Fruit fly (Drosophila melanogaster) whole organism, embryonic: ENCODE data around the gene siz.
A peak's percentile ranks its signal among the peaks of the same experiment; 100 is the strongest.

Experiments used
- Ada2b ChIP-seq: fragments of 200-800 bp; sonication (Bioruptor generic); IDR thresholded peaks from 2 replicates; pipeline ENCODE4 v1.3.6; 2022; ENCODE audit warnings: missing biosample characterization, missing genetic modification characterization
- Atf3 ChIP-seq: fragments of 200-800 bp; sonication (Bioruptor generic); optimal IDR thresholded peaks from 3 replicates; lab custom pipeline; 2016; ENCODE audit warnings: missing biosample characterization, missing genetic modification characterization
- Bdp1 ChIP-seq: fragments of 200-800 bp; sonication (Bioruptor generic); optimal IDR thresholded peaks from 3 replicates; lab custom pipeline; 2016; ENCODE audit warnings: missing biosample characterization, missing genetic modification characterization
- CG10147 ChIP-seq: fragments of 200-800 bp; sonication (Bioruptor generic); optimal IDR thresholded peaks from 2 replicates; lab custom pipeline; 2019; ENCODE audit warnings: missing biosample characterization, mild to moderate bottlenecking, missing genetic modification characterization, moderate library complexity
- CG10462 ChIP-seq: fragments of 200-800 bp; sonication (Bioruptor generic); optimal IDR thresholded peaks from 2 replicates; lab custom pipeline; 2016; ENCODE audit warnings: missing biosample characterization, missing genetic modification characterization
- CG11456 ChIP-seq: fragments of 200-800 bp; sonication (Bioruptor generic); IDR thresholded peaks from 3 replicates; pipeline ENCODE4 v1.3.6; 2022; ENCODE audit warnings: missing biosample characterization, missing genetic modification characterization
- CG12219 ChIP-seq: fragments of 200-800 bp; sonication (Bioruptor generic); optimal IDR thresholded peaks from 3 replicates; lab custom pipeline; 2018; ENCODE audit warnings: missing biosample characterization, mild to moderate bottlenecking, missing genetic modification characterization
- CG12769 ChIP-seq: fragments of 200-800 bp; sonication (Bioruptor generic); optimal IDR thresholded peaks from 2 replicates; lab custom pipeline; 2019; ENCODE audit warnings: missing biosample characterization, mild to moderate bottlenecking, missing genetic modification characterization, moderate library complexity
- CG15514 ChIP-seq: fragments of 200-800 bp; sonication (Bioruptor generic); optimal IDR thresholded peaks from 3 replicates; lab custom pipeline; 2017; ENCODE audit warnings: missing biosample characterization, missing genetic modification characterization, mild to moderate bottlenecking, moderate library complexity, missing genetic modification reagents
- CG16779 ChIP-seq: fragments of 200-800 bp; sonication (Bioruptor generic); IDR thresholded peaks from 2 replicates; pipeline ENCODE4 v1.3.6; 2022; ENCODE audit warnings: missing biosample characterization, missing genetic modification characterization
- CG18011 ChIP-seq: fragments of 200-800 bp; sonication (Bioruptor generic); optimal IDR thresholded peaks from 2 replicates; lab custom pipeline; 2017; ENCODE audit warnings: missing biosample characterization, missing genetic modification characterization, mild to moderate bottlenecking, moderate library complexity, missing genotype
- CG18599 ChIP-seq: fragments of 200-800 bp; sonication (Bioruptor generic); optimal IDR thresholded peaks from 3 replicates; lab custom pipeline; 2017; ENCODE audit warnings: missing biosample characterization, missing genetic modification characterization, mild to moderate bottlenecking, moderate library complexity, missing genetic modification reagents
- CG2129 ChIP-seq: fragments of 200-800 bp; sonication (Bioruptor generic); IDR thresholded peaks from 2 replicates; pipeline ENCODE4 v1.3.6; 2022; ENCODE audit warnings: missing biosample characterization, missing genetic modification characterization; ENCODE audit not compliant: partially characterized antibody
- CG32532 ChIP-seq: fragments of 200-800 bp; sonication (Bioruptor generic); IDR thresholded peaks from 2 replicates; pipeline ENCODE4 v1.3.6; 2022; ENCODE audit warnings: missing biosample characterization, missing genetic modification characterization
- CG33213 ChIP-seq: fragments of 200-800 bp; sonication (Bioruptor generic); optimal IDR thresholded peaks from 3 replicates; lab custom pipeline; 2016; ENCODE audit warnings: missing biosample characterization, missing genetic modification characterization
- CG33557 ChIP-seq: fragments of 200-800 bp; sonication (Bioruptor generic); optimal IDR thresholded peaks from 2 replicates; lab custom pipeline; 2019; ENCODE audit warnings: missing biosample characterization, mild to moderate bottlenecking, missing genetic modification characterization, moderate library complexity
- CG42726 ChIP-seq: fragments of 200-800 bp; sonication (Bioruptor generic); IDR thresholded peaks from 2 replicates; pipeline ENCODE4 v1.3.6; 2022; ENCODE audit warnings: missing biosample characterization, missing genetic modification characterization; ENCODE audit not compliant: partially characterized antibody
- CG4282 ChIP-seq: fragments of 200-800 bp; sonication (Bioruptor generic); optimal IDR thresholded peaks from 2 replicates; lab custom pipeline; 2016; ENCODE audit warnings: missing biosample characterization, missing genetic modification characterization
- CG5245 ChIP-seq: fragments of 200-800 bp; sonication (Bioruptor generic); optimal IDR thresholded peaks from 3 replicates; lab custom pipeline; 2016; ENCODE audit warnings: missing biosample characterization, missing genetic modification characterization
- CG6272 ChIP-seq: fragments of 200-800 bp; sonication (Bioruptor generic); IDR thresholded peaks from 2 replicates; pipeline ENCODE4 v1.3.6; 2022; ENCODE audit warnings: missing biosample characterization, missing genetic modification characterization
- CG6654 ChIP-seq: fragments of 200-800 bp; sonication (Bioruptor generic); optimal IDR thresholded peaks from 2 replicates; lab custom pipeline; 2017; ENCODE audit warnings: missing biosample characterization, mild to moderate bottlenecking, missing genetic modification characterization
- CG6765 ChIP-seq: fragments of 200-800 bp; sonication (Bioruptor generic); optimal IDR thresholded peaks from 3 replicates; lab custom pipeline; 2017; ENCODE audit warnings: missing biosample characterization, mild to moderate bottlenecking, missing genetic modification characterization
- CG6813 ChIP-seq: fragments of 200-800 bp; sonication (Bioruptor generic); optimal IDR thresholded peaks from 2 replicates; lab custom pipeline; 2017; ENCODE audit warnings: missing biosample characterization, missing genetic modification characterization, mild to moderate bottlenecking, moderate library complexity, missing genetic modification reagents
- CG7963 ChIP-seq: fragments of 200-800 bp; sonication (Bioruptor generic); IDR thresholded peaks from 3 replicates; pipeline ENCODE4 v1.3.6; 2022; ENCODE audit warnings: missing biosample characterization, missing genetic modification characterization; ENCODE audit not compliant: partially characterized antibody
- Camta ChIP-seq: fragments of 200-800 bp; sonication (Bioruptor generic); optimal IDR thresholded peaks from 2 replicates; lab custom pipeline; 2016; ENCODE audit warnings: missing biosample characterization, missing genetic modification characterization
- Drgx ChIP-seq: fragments of 200-800 bp; sonication (Bioruptor generic); IDR thresholded peaks from 2 replicates; pipeline ENCODE4 v1.3.6; 2022; ENCODE audit warnings: missing biosample characterization, missing genetic modification characterization
- Eip74EF ChIP-seq, 2 experiments: fragments of 200-800 bp in 1 of 2; fragments of >200 bp in 1 of 2; sonication (Bioruptor generic) in 1 of 2; optimal IDR thresholded peaks; 2 replicates each; lab custom pipeline; 2017 to 2019; ENCODE audit warnings: missing biosample characterization in 2 of 2, missing genetic modification characterization in 2 of 2, mild to moderate bottlenecking in 1 of 2, moderate library complexity in 1 of 2
- HLH4C ChIP-seq: fragments of 200-800 bp; sonication (Bioruptor generic); IDR thresholded peaks from 3 replicates; pipeline ENCODE4 v1.3.6; 2022; ENCODE audit warnings: missing biosample characterization, missing genetic modification characterization; ENCODE audit not compliant: partially characterized antibody
- Hand ChIP-seq: fragments of 200-800 bp; sonication (Bioruptor generic); optimal IDR thresholded peaks from 2 replicates; lab custom pipeline; 2017; ENCODE audit warnings: mild to moderate bottlenecking, missing biosample characterization, missing genetic modification reagents, missing genetic modification characterization
- Hmr ChIP-seq: fragments of 200-800 bp; sonication (Bioruptor generic); optimal IDR thresholded peaks from 3 replicates; lab custom pipeline; 2017; ENCODE audit warnings: mild to moderate bottlenecking, missing biosample characterization, missing genetic modification reagents, missing genetic modification characterization
- Kr ChIP-seq: fragments of 200-800 bp; sonication (Bioruptor generic); optimal IDR thresholded peaks from 2 replicates; lab custom pipeline; 2017; ENCODE audit warnings: missing biosample characterization, mild to moderate bottlenecking, missing genetic modification characterization
- Myb ChIP-seq: fragments of 200-800 bp; sonication (Bioruptor generic); optimal IDR thresholded peaks from 2 replicates; lab custom pipeline; 2016; ENCODE audit warnings: missing biosample characterization, missing genetic modification characterization
- NC2α ChIP-seq: fragments of 200-800 bp; sonication (Bioruptor generic); optimal IDR thresholded peaks from 2 replicates; lab custom pipeline; 2016; ENCODE audit warnings: missing biosample characterization, missing genetic modification characterization
- Trl ChIP-seq, 3 experiments: fragments of >200 bp in 2 of 3; fragments of 200-800 bp in 1 of 3; sonication (Bioruptor generic) in 1 of 3; optimal IDR thresholded peaks; 2 replicates in 1 of 3; 3 replicates in 2 of 3; lab custom pipeline; 2016 to 2017; ENCODE audit warnings: missing biosample characterization in 1 of 3, missing genetic modification characterization in 1 of 3
- bcd ChIP-seq: fragments of 200-800 bp; sonication (Bioruptor generic); optimal IDR thresholded peaks from 2 replicates; lab custom pipeline; 2017; ENCODE audit warnings: missing biosample characterization, mild to moderate bottlenecking, missing genetic modification characterization
- br ChIP-seq: fragments of >200 bp; optimal IDR thresholded peaks from 2 replicates; lab custom pipeline; 2017
- danr ChIP-seq: fragments of 200-800 bp; sonication (Bioruptor generic); IDR thresholded peaks from 2 replicates; pipeline ENCODE4 v1.3.6; 2022; ENCODE audit warnings: missing biosample characterization, missing genetic modification characterization
- dati ChIP-seq: fragments of 200-800 bp; sonication (Bioruptor generic); IDR thresholded peaks from 2 replicates; pipeline ENCODE4 v1.3.6; 2022; ENCODE audit warnings: missing biosample characterization, missing genetic modification characterization
- disco-r ChIP-seq: fragments of 200-800 bp; sonication (Bioruptor generic); optimal IDR thresholded peaks from 2 replicates; lab custom pipeline; 2016; ENCODE audit warnings: missing biosample characterization, missing genetic modification characterization
- emc ChIP-seq: fragments of 200-800 bp; sonication (Bioruptor generic); optimal IDR thresholded peaks from 2 replicates; lab custom pipeline; 2016; ENCODE audit warnings: missing biosample characterization, missing genetic modification characterization
- eve ChIP-seq, 2 experiments: fragments of >200 bp; optimal IDR thresholded peaks; 2 replicates each; lab custom pipeline; 2017; ENCODE audit warnings: missing biosample characterization in 2 of 2, missing genetic modification characterization in 2 of 2
- h ChIP-seq: fragments of >200 bp; optimal IDR thresholded peaks from 2 replicates; lab custom pipeline; 2017
- lbe ChIP-seq: fragments of 200-800 bp; sonication (Bioruptor generic); optimal IDR thresholded peaks from 2 replicates; lab custom pipeline; 2016; ENCODE audit warnings: missing biosample characterization, mild to moderate bottlenecking, missing genetic modification characterization
- nmo ChIP-seq: fragments of 200-800 bp; sonication (Bioruptor generic); optimal IDR thresholded peaks from 2 replicates; lab custom pipeline; 2018; ENCODE audit warnings: missing biosample characterization, mild to moderate bottlenecking, missing genetic modification characterization, moderate library complexity
- peb ChIP-seq: fragments of 200-800 bp; sonication (Bioruptor generic); IDR thresholded peaks from 2 replicates; pipeline ENCODE4 v1.3.6; 2022; ENCODE audit warnings: missing biosample characterization, missing genetic modification characterization
- scrt ChIP-seq: fragments of 200-800 bp; sonication (Bioruptor generic); optimal IDR thresholded peaks from 2 replicates; lab custom pipeline; 2018; ENCODE audit warnings: missing biosample characterization, mild to moderate bottlenecking, missing genetic modification characterization, moderate library complexity
- sens ChIP-seq: fragments of 200-800 bp; sonication (Bioruptor generic); peaks from one replicate; lab custom pipeline; 2016; ENCODE audit warnings: missing biosample characterization, missing genetic modification characterization
- sim ChIP-seq: fragments of 200-800 bp; sonication (Bioruptor generic); IDR thresholded peaks from 2 replicates; pipeline ENCODE4 v1.3.6; 2022; ENCODE audit warnings: missing biosample characterization, missing genetic modification characterization
- sr ChIP-seq: fragments of 200-800 bp; sonication (Bioruptor generic); IDR thresholded peaks from 3 replicates; pipeline ENCODE4 v1.3.6; 2022; ENCODE audit warnings: missing biosample characterization, missing genetic modification characterization
- zen2 ChIP-seq: fragments of 200-800 bp; sonication (Bioruptor generic); IDR thresholded peaks from 3 replicates; pipeline ENCODE4 v1.3.6; 2022; ENCODE audit warnings: missing biosample characterization, missing genetic modification characterization; ENCODE audit not compliant: partially characterized antibody

Gene siz

DNA sequence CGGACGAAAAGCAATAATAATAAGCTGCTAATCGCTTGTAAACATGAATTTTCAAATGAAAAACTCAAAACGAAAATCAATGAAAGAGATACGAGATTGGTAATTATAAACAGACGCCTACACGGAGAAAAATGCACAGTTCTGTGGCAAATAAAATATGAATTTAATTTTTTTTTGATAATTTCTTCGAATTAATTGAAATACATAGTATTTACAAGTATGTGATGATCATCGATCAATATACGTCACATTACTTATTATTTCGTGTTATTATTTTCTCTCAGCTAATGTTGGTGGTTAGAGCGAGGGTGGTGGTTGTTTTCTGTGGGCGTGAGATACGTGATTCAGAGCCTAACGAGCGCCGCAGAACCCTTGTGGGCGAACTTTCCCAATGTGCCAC lies 19.4 kb downstream of the siz start (continued):
- TF ChIP-seq CG33557 (GFP tag; lab: Kevin White, UChicago): peak; percentile 20
- peak; percentile 63 for TF ChIP-seq Atf3 (GFP tag; lab: Kevin White, UChicago)
- TF ChIP-seq CG6813 (GFP tag; lab: Kevin White, UChicago): peak; percentile 62
- TF ChIP-seq bcd (GFP tag; lab: Kevin White, UChicago): peak; percentile 61
- no peak for TF ChIP-seq Myb (GFP tag; lab: Kevin White, UChicago)
- no peak for TF ChIP-seq CG2129 (GFP tag; lab: Robert Waterston, UW)
- TF ChIP-seq Hmr (GFP tag; lab: Kevin White, UChicago): peak; percentile 57
- TF ChIP-seq br (lab: Kevin White, UChicago): no peak
- TF ChIP-seq dati (GFP tag; lab: Robert Waterston, UW): no peak
- TF ChIP-seq CG11456 (GFP tag; lab: Robert Waterston, UW): peak; percentile 33; the same call in 1 of the 3 replicates
- peak; percentile 32; the same call in 1 of the 2 replicates for TF ChIP-seq danr (GFP tag; lab: Robert Waterston, UW)
- TF ChIP-seq Trl (optimal IDR thresholded peaks at IDR 0.05; lab: Kevin White, UChicago): no peak
- TF ChIP-seq Trl (GFP tag; optimal IDR thresholded peaks at IDR 0.05; lab: Kevin White, UChicago): no peak
- TF ChIP-seq NC2α (GFP tag; lab: Kevin White, UChicago): no peak
- TF ChIP-seq Bdp1 (GFP tag; lab: Kevin White, UChicago): peak; percentile 49
- peak; percentile 69 for TF ChIP-seq peb (GFP tag; lab: Robert Waterston, UW)
- TF ChIP-seq CG12219 (GFP tag; lab: Kevin White, UChicago): peak; percentile 63
- TF ChIP-seq CG15514: peak; percentile 59
- TF ChIP-seq CG4282: no peak
- TF ChIP-seq CG16779: peak; percentile 26; the same call in 1 of the 2 replicates
- TF ChIP-seq sens (GFP tag; lab: Kevin White, UChicago): peak; percentile 99
- TF ChIP-seq CG6765 (GFP tag; lab: Kevin White, UChicago): no peak
- TF ChIP-seq CG6654: peak; percentile 7
- peak in 1 of 2 experiments; percentile 84 for TF ChIP-seq eve (GFP tag; optimal IDR thresholded peaks at IDR 0.05; lab: Kevin White, UChicago)
- peak; percentile 81 for TF ChIP-seq nmo (GFP tag; lab: Kevin White, UChicago)
- TF ChIP-seq CG42726 (GFP tag; lab: Robert Waterston, UW): no peak
- TF ChIP-seq Hand (GFP tag; lab: Kevin White, UChicago): no peak
- no peak for TF ChIP-seq lbe (GFP tag; lab: Kevin White, UChicago)
- no peak for TF ChIP-seq zen2 (GFP tag; lab: Robert Waterston, UW)
- peak; percentile 44 for TF ChIP-seq CG33213 (GFP tag; lab: Kevin White, UChicago)
- TF ChIP-seq sim (GFP tag; lab: Robert Waterston, UW): peak; percentile 57; the same call in 1 of the 2 replicates
- peak; percentile 71 for TF ChIP-seq Ada2b
- TF ChIP-seq HLH4C: no peak
- no peak for TF ChIP-seq h
- TF ChIP-seq CG18011 (GFP tag; lab: Kevin White, UChicago): peak; percentile 28
- TF ChIP-seq CG18599: peak; percentile 79
- peak; percentile 56 for TF ChIP-seq CG12769
- TF ChIP-seq Eip74EF (GFP tag; optimal IDR thresholded peaks at IDR 0.05; lab: Kevin White, UChicago): peak in 1 of 2 experiments; percentile 61
- peak; percentile 68 for TF ChIP-seq CG5245
- TF ChIP-seq emc: peak; percentile 7
- TF ChIP-seq Kr: no peak
- TF ChIP-seq CG10147 (GFP tag; lab: Kevin White, UChicago): peak; percentile 30
- TF ChIP-seq scrt (GFP tag; lab: Kevin White, UChicago): peak; percentile 44
- peak; percentile 87 for TF ChIP-seq sr
- TF ChIP-seq CG6272 (GFP tag; lab: Robert Waterston, UW): peak; percentile 41; the same call in 1 of the 2 replicates
- peak; percentile 52 for TF ChIP-seq CG10462 (GFP tag; lab: Kevin White, UChicago)
- TF ChIP-seq disco-r: no peak
- TF ChIP-seq Camta (GFP tag; lab: Kevin White, UChicago): peak; percentile 65
- no peak for TF ChIP-seq CG7963 (GFP tag; lab: Robert Waterston, UW)
- TF ChIP-seq CG32532: peak; percentile 71; the same call in 1 of the 2 replicates
- 0 out of 2 replicates have a peak, but pooled peaks have one; percentile 15 for TF ChIP-seq Drgx (GFP tag; lab: Robert Waterston, UW)
